Worm (Caenorhabditis elegans) whole organism, late embryonic: Measurements from ENCODE around the gene C01G5.9.

Source experiments
- C08G9.2 ChIP-seq: sonication (generic microtip); optimal IDR thresholded peaks from 2 replicates; lab custom pipeline; 2016; ENCODE audit warnings: mild to moderate bottlenecking, missing genetic modification characterization, moderate library complexity, missing compliant biosample characterization
- C38D4.7 ChIP-seq: fragments of 200-800 bp; sonication (Bioruptor generic); optimal IDR thresholded peaks from 2 replicates; lab custom pipeline; 2018; ENCODE audit warnings: mild to moderate bottlenecking, missing genetic modification characterization, moderate library complexity, missing compliant biosample characterization
- ahr-1 ChIP-seq: sonication (generic microtip); optimal IDR thresholded peaks from 2 replicates; lab custom pipeline; 2016; ENCODE audit warnings: missing genetic modification characterization, missing compliant biosample characterization
- ceh-18 ChIP-seq: sonication (generic microtip); optimal IDR thresholded peaks from 2 replicates; lab custom pipeline; 2016; ENCODE audit warnings: missing genetic modification characterization, missing compliant biosample characterization
- ceh-19 ChIP-seq: fragments of 200-800 bp; sonication (Bioruptor generic); optimal IDR thresholded peaks from 2 replicates; lab custom pipeline; 2018; ENCODE audit warnings: mild to moderate bottlenecking, missing genetic modification characterization, missing compliant biosample characterization
- ceh-2 ChIP-seq: sonication (generic microtip); optimal IDR thresholded peaks from 2 replicates; lab custom pipeline; 2016; ENCODE audit warnings: missing genotype, missing genetic modification characterization, missing compliant biosample characterization
- ceh-31 ChIP-seq: sonication (generic microtip); optimal IDR thresholded peaks from 2 replicates; lab custom pipeline; 2016; ENCODE audit warnings: missing genetic modification characterization, missing compliant biosample characterization
- ceh-34 ChIP-seq: sonication (generic microtip); optimal IDR thresholded peaks from 2 replicates; lab custom pipeline; 2016; ENCODE audit warnings: mild to moderate bottlenecking, missing genetic modification characterization, missing compliant biosample characterization
- ceh-48 ChIP-seq: sonication (generic microtip); optimal IDR thresholded peaks from 2 replicates; lab custom pipeline; 2016; ENCODE audit warnings: missing genetic modification characterization, inconsistent platforms, missing compliant biosample characterization
- ceh-6 ChIP-seq: fragments of 200-800 bp; sonication (Bioruptor generic); optimal IDR thresholded peaks from 2 replicates; lab custom pipeline; 2018; ENCODE audit warnings: mild to moderate bottlenecking, missing genetic modification characterization, missing compliant biosample characterization
- che-1 ChIP-seq: sonication (generic microtip); optimal IDR thresholded peaks from 2 replicates; lab custom pipeline; 2016; ENCODE audit warnings: mild to moderate bottlenecking, missing genetic modification characterization, missing compliant biosample characterization
- dve-1 ChIP-seq: sonication (generic microtip); optimal IDR thresholded peaks from 2 replicates; lab custom pipeline; 2017; ENCODE audit warnings: antibody characterized with exemption, mild to moderate bottlenecking, missing genetic modification characterization, missing compliant biosample characterization
- elt-2 ChIP-seq: sonication (generic microtip); optimal IDR thresholded peaks from 2 replicates; lab custom pipeline; 2016; ENCODE audit warnings: missing genetic modification reagents, missing genetic modification characterization, missing compliant biosample characterization
- elt-4 ChIP-seq: sonication (generic microtip); optimal IDR thresholded peaks from 2 replicates; lab custom pipeline; 2016; ENCODE audit warnings: missing genetic modification characterization, missing compliant biosample characterization
- eyg-1 ChIP-seq: sonication (generic microtip); optimal IDR thresholded peaks from 2 replicates; lab custom pipeline; 2016; ENCODE audit warnings: missing genotype, missing genetic modification characterization, missing compliant biosample characterization
- fkh-10 ChIP-seq: fragments of 150-350 bp; optimal IDR thresholded peaks from 2 replicates; lab custom pipeline; 2014; ENCODE audit warnings: missing biosample characterization, missing genetic modification reagents, missing genetic modification characterization
- gmeb-2 ChIP-seq: sonication (generic microtip); optimal IDR thresholded peaks from 2 replicates; lab custom pipeline; 2016; ENCODE audit warnings: missing genetic modification characterization, inconsistent platforms, missing compliant biosample characterization
- lin-11 ChIP-seq: fragments of 200-800 bp; sonication (Bioruptor generic); optimal IDR thresholded peaks from 2 replicates; lab custom pipeline; 2018; ENCODE audit warnings: mild to moderate bottlenecking, missing genetic modification characterization, missing compliant biosample characterization
- nfya-1 ChIP-seq: sonication (generic microtip); optimal IDR thresholded peaks from 2 replicates; lab custom pipeline; 2017; ENCODE audit warnings: missing genetic modification characterization, mild to moderate bottlenecking, missing compliant biosample characterization, antibody characterized with exemption, moderate library complexity
- nhr-232 ChIP-seq: sonication (generic microtip); optimal IDR thresholded peaks from 2 replicates; lab custom pipeline; 2016; ENCODE audit warnings: missing genetic modification characterization, missing compliant biosample characterization
- npax-4 ChIP-seq: sonication (generic microtip); optimal IDR thresholded peaks from 2 replicates; lab custom pipeline; 2016; ENCODE audit warnings: missing genetic modification characterization, missing compliant biosample characterization
- pag-3 ChIP-seq: sonication (generic microtip); optimal IDR thresholded peaks from 2 replicates; lab custom pipeline; 2016; ENCODE audit warnings: missing compliant biosample characterization, missing genetic modification characterization, borderline replicate concordance
- pat-9 ChIP-seq: fragments of 200-800 bp; sonication (Bioruptor generic); optimal IDR thresholded peaks from 2 replicates; lab custom pipeline; 2018; ENCODE audit warnings: mild to moderate bottlenecking, missing genetic modification characterization, moderate library complexity, missing compliant biosample characterization
- pax-1 ChIP-seq: fragments of 150-350 bp; optimal IDR thresholded peaks from 2 replicates; lab custom pipeline; 2014; ENCODE audit warnings: missing biosample characterization, missing genetic modification characterization
- pha-2 ChIP-seq: sonication (generic microtip); optimal IDR thresholded peaks from 2 replicates; lab custom pipeline; 2017; ENCODE audit warnings: mild to moderate bottlenecking, missing genetic modification characterization, missing compliant biosample characterization
- ref-2 ChIP-seq: sonication (generic microtip); optimal IDR thresholded peaks from 2 replicates; lab custom pipeline; 2016; ENCODE audit warnings: missing genetic modification characterization, missing compliant biosample characterization
- sox-2 ChIP-seq: fragments of 200-800 bp; sonication (Bioruptor generic); IDR thresholded peaks from 2 replicates; pipeline ENCODE4 v1.3.6; 2022; ENCODE audit warnings: missing genetic modification reagents, missing genetic modification characterization, missing compliant biosample characterization
- sox-4 ChIP-seq: sonication (generic microtip); optimal IDR thresholded peaks from 2 replicates; lab custom pipeline; 2017; ENCODE audit warnings: mild to moderate bottlenecking, missing genetic modification characterization, inconsistent platforms, missing compliant biosample characterization
- syd-9 ChIP-seq: sonication (generic microtip); optimal IDR thresholded peaks from 2 replicates; lab custom pipeline; 2016; ENCODE audit warnings: mild to moderate bottlenecking, missing genetic modification characterization, moderate library complexity, missing compliant biosample characterization
- tbx-2 ChIP-seq: sonication (generic microtip); optimal IDR thresholded peaks from 2 replicates; lab custom pipeline; 2016; ENCODE audit warnings: missing genetic modification characterization, missing compliant biosample characterization
- tbx-7 ChIP-seq: sonication (generic microtip); optimal IDR thresholded peaks from 2 replicates; lab custom pipeline; 2016; ENCODE audit warnings: missing genotype, missing genetic modification characterization, missing compliant biosample characterization
- unc-42 ChIP-seq: sonication (generic microtip); optimal IDR thresholded peaks from 2 replicates; lab custom pipeline; 2016; ENCODE audit warnings: missing genotype, missing genetic modification characterization, missing compliant biosample characterization
- unc-55 ChIP-seq: sonication (generic microtip); optimal IDR thresholded peaks from 2 replicates; lab custom pipeline; 2017; ENCODE audit warnings: missing biosample characterization, missing genetic modification reagents, missing genetic modification characterization

The C01G5.9 gene

ce11 chrIV:6519593-6519992 lies at the start of gene C01G5.9:
Gene C01G5.9, plus strand, starts transcription at chrIV:6519893.
- TF ChIP-seq elt-2 (tag; lab: Kevin White, UChicago) (peak; percentile 49), ceh-6 (GFP tag; lab: Kevin White, UChicago) (no peak)
- TF ChIP-seq, all 69 proteins: peak for 1

ce11 chrIV:6471216-6471615 lies 48.5 kb upstream of the C01G5.9 start, which contains the start of gene tmed-13:
Gene tmed-13, minus strand, starts transcription at chrIV:6471384.
- TF ChIP-seq lin-11 (tag; lab: Kevin White, UChicago) (no peak), C08G9.2 (tag; lab: Kevin White, UChicago) (no peak), tbx-2 (tag; lab: Kevin White, UChicago) (no peak), pha-2 (no peak), elt-2 (tag; lab: Kevin White, UChicago) (no peak), eyg-1 (tag; lab: Kevin White, UChicago) (no peak), sox-2 (GFP tag; lab: Robert Waterston, UW) (no peak), nhr-232 (tag; lab: Kevin White, UChicago) (no peak), tbx-7 (tag; lab: Kevin White, UChicago) (no peak), pat-9 (no peak), elt-4 (tag; lab: Kevin White, UChicago) (no peak), unc-42 (tag; lab: Kevin White, UChicago) (no peak), npax-4 (tag; lab: Kevin White, UChicago) (no peak)

- TF ChIP-seq ahr-1 (tag; lab: Kevin White, UChicago) (no peak), che-1 (tag; lab: Kevin White, UChicago) (no peak), ceh-18 (tag; lab: Kevin White, UChicago) (no peak), ceh-2 (tag; lab: Kevin White, UChicago) (no peak), nfya-1 (no peak), unc-55 (no peak), pag-3 (tag; lab: Kevin White, UChicago) (no peak)
These were observed 46.6 kb upstream of the C01G5.9 start, which contains the start of gene Y73B6BL.27 for ce11 chrIV:6473140-6473539. Gene Y73B6BL.27, minus strand, starts transcription at chrIV:6473240.

ce11 chrIV:6474751-6475150 lies 44.9 kb upstream of the C01G5.9 start:
- TF ChIP-seq sox-4 (no peak), ceh-6 (GFP tag; lab: Kevin White, UChicago) (no peak), ceh-34 (tag; lab: Kevin White, UChicago) (peak; percentile 41), unc-55 (peak; percentile 91), nfya-1 (peak; percentile 68), ceh-48 (tag; lab: Kevin White, UChicago) (peak; percentile 66), pax-1 (peak; percentile 73), dve-1 (peak; percentile 20), unc-42 (tag; lab: Kevin White, UChicago) (peak; percentile 43), ceh-31 (tag; lab: Kevin White, UChicago) (peak; percentile 51), tbx-2 (tag; lab: Kevin White, UChicago) (peak; percentile 60), elt-2 (tag; lab: Kevin White, UChicago) (no peak)

DNA sequence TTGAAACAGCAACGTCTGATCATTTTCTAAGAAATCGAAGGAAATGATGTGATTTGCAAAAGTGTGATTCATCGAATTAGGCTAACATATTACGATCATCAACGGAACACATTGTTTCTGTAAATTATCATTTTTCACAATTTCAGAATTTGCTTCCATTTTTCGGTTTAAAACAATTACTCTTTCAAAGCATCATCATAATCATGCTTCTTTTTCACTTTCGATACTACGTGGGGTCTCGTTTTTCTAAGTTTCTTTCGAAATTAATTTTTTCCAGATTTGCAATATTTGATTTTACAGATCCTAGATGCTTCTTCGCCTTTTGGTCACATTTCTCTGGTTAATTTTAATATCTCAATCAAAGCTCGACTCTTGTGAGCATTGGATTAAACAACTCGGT lies 39.5 kb upstream of the C01G5.9 start, which contains the start of gene tyr-6:
tyr-6 (plus strand) TSS at position 301 of the 400 bp plus-strand sequence.
- TF ChIP-seq gmeb-2: no peak
- no peak for TF ChIP-seq ceh-34 (tag; lab: Kevin White, UChicago)
- TF ChIP-seq ceh-6 (GFP tag; lab: Kevin White, UChicago): no peak
- no peak for TF ChIP-seq nhr-232 (tag; lab: Kevin White, UChicago)
- no peak for TF ChIP-seq C38D4.7 (GFP tag; lab: Kevin White, UChicago)
- TF ChIP-seq syd-9 (tag; lab: Kevin White, UChicago): no peak
- TF ChIP-seq ref-2: no peak
- TF ChIP-seq sox-2 (GFP tag; lab: Robert Waterston, UW): no peak
- TF ChIP-seq ceh-19 (GFP tag; lab: Kevin White, UChicago): no peak
- TF ChIP-seq fkh-10 (GFP tag; lab: Kevin White, UChicago): no peak
- TF ChIP-seq, all 69 proteins: peak for 0
